Fruit fly (Drosophila melanogaster) whole organism, embryonic: ENCODE measurements around the gene CG15373.

Source experiments
- Abd-B ChIP-seq: fragments of 200-800 bp; sonication (Bioruptor generic); optimal IDR thresholded peaks from 2 replicates; lab custom pipeline; 2018; ENCODE audit warnings: missing biosample characterization, mild to moderate bottlenecking, missing genetic modification characterization, moderate library complexity
- CG10431 ChIP-seq: fragments of 200-800 bp; sonication (Bioruptor generic); optimal IDR thresholded peaks from 3 replicates; lab custom pipeline; 2018; ENCODE audit warnings: missing biosample characterization, mild to moderate bottlenecking, missing genetic modification characterization
- CG10959 ChIP-seq: fragments of 200-800 bp; sonication (Bioruptor generic); IDR thresholded peaks from 2 replicates; pipeline ENCODE4 v1.3.6; 2022; ENCODE audit warnings: missing biosample characterization, missing genetic modification characterization
- CG11085 ChIP-seq: fragments of 200-800 bp; sonication (Bioruptor generic); IDR thresholded peaks from 2 replicates; pipeline ENCODE4 v1.3.6; 2022; ENCODE audit warnings: missing biosample characterization, missing genetic modification characterization
- CG11504 ChIP-seq: fragments of 200-800 bp; sonication (Bioruptor generic); optimal IDR thresholded peaks from 3 replicates; lab custom pipeline; 2019; ENCODE audit warnings: missing biosample characterization, mild to moderate bottlenecking, missing genetic modification characterization, moderate library complexity
- CG11695 ChIP-seq: fragments of 200-800 bp; sonication (Bioruptor generic); IDR thresholded peaks from 3 replicates; pipeline ENCODE4 v1.3.6; 2022; ENCODE audit warnings: missing biosample characterization, missing genetic modification characterization
- CG12299 ChIP-seq: fragments of 200-800 bp; sonication (Bioruptor generic); optimal IDR thresholded peaks from 2 replicates; lab custom pipeline; 2018; ENCODE audit warnings: missing biosample characterization, mild to moderate bottlenecking, missing genetic modification characterization
- CG13287 ChIP-seq: fragments of 200-800 bp; sonication (Bioruptor generic); IDR thresholded peaks from 2 replicates; pipeline ENCODE4 v1.3.6; 2022; ENCODE audit warnings: missing biosample characterization, missing genetic modification characterization; ENCODE audit not compliant: partially characterized antibody
- CG15073 ChIP-seq: fragments of 200-800 bp; sonication (Bioruptor generic); optimal IDR thresholded peaks from 2 replicates; lab custom pipeline; 2016; ENCODE audit warnings: missing biosample characterization, missing genetic modification characterization
- CG17802 ChIP-seq: fragments of 200-800 bp; sonication (Bioruptor generic); optimal IDR thresholded peaks from 2 replicates; lab custom pipeline; 2018; ENCODE audit warnings: missing biosample characterization, mild to moderate bottlenecking, missing genetic modification characterization, moderate library complexity
- CG18011 ChIP-seq: fragments of 200-800 bp; sonication (Bioruptor generic); optimal IDR thresholded peaks from 2 replicates; lab custom pipeline; 2017; ENCODE audit warnings: missing biosample characterization, missing genetic modification characterization, mild to moderate bottlenecking, moderate library complexity, missing genotype
- CG18619 ChIP-seq: fragments of 200-800 bp; sonication (Bioruptor generic); optimal IDR thresholded peaks from 3 replicates; lab custom pipeline; 2017; ENCODE audit warnings: missing biosample characterization, mild to moderate bottlenecking, missing genetic modification characterization
- CG31224 ChIP-seq: fragments of 200-800 bp; sonication (Bioruptor generic); IDR thresholded peaks from 2 replicates; pipeline ENCODE4 v1.3.6; 2022; ENCODE audit warnings: missing biosample characterization, missing genetic modification characterization
- CG31441 ChIP-seq: fragments of 200-800 bp; sonication (Bioruptor generic); IDR thresholded peaks from 2 replicates; pipeline ENCODE4 v1.3.6; 2022; ENCODE audit warnings: missing biosample characterization, missing genetic modification characterization
- CG32767 ChIP-seq: fragments of 200-800 bp; sonication (Bioruptor generic); IDR thresholded peaks from 2 replicates; pipeline ENCODE4 v1.3.6; 2022; ENCODE audit warnings: missing biosample characterization, missing genetic modification characterization
- CG32772 ChIP-seq: fragments of 200-800 bp; sonication (Bioruptor generic); IDR thresholded peaks from 2 replicates; pipeline ENCODE4 v1.3.6; 2022; ENCODE audit warnings: missing biosample characterization, missing genetic modification characterization
- CG34376 ChIP-seq: fragments of 200-800 bp; sonication (Bioruptor generic); optimal IDR thresholded peaks from 2 replicates; lab custom pipeline; 2018; ENCODE audit warnings: missing biosample characterization, mild to moderate bottlenecking, missing genetic modification characterization
- CG34422 ChIP-seq: fragments of 200-800 bp; sonication (Bioruptor generic); IDR thresholded peaks from 3 replicates; pipeline ENCODE4 v1.3.6; 2022; ENCODE audit warnings: missing biosample characterization, missing genetic modification characterization
- CG3838 ChIP-seq: fragments of 200-800 bp; sonication (Bioruptor generic); optimal IDR thresholded peaks from 3 replicates; lab custom pipeline; 2016; ENCODE audit warnings: missing biosample characterization, missing genetic modification characterization
- CG7963 ChIP-seq: fragments of 200-800 bp; sonication (Bioruptor generic); IDR thresholded peaks from 3 replicates; pipeline ENCODE4 v1.3.6; 2022; ENCODE audit warnings: missing biosample characterization, missing genetic modification characterization; ENCODE audit not compliant: partially characterized antibody
- CG9437 ChIP-seq: fragments of 200-800 bp; sonication (Bioruptor generic); optimal IDR thresholded peaks from 2 replicates; lab custom pipeline; 2018; ENCODE audit warnings: missing biosample characterization, mild to moderate bottlenecking, missing genetic modification characterization
- CrebB ChIP-seq: fragments of 200-800 bp; sonication (Bioruptor generic); optimal IDR thresholded peaks from 3 replicates; lab custom pipeline; 2018; ENCODE audit warnings: missing biosample characterization, mild to moderate bottlenecking, missing genetic modification characterization
- Dek ChIP-seq: fragments of 200-800 bp; sonication (Bioruptor generic); optimal IDR thresholded peaks from 3 replicates; lab custom pipeline; 2019; ENCODE audit warnings: missing biosample characterization, mild to moderate bottlenecking, missing genetic modification characterization, moderate library complexity
- Doc2 ChIP-seq: fragments of 200-800 bp; sonication (Bioruptor generic); IDR thresholded peaks from 2 replicates; pipeline ENCODE4 v1.3.6; 2022; ENCODE audit warnings: missing biosample characterization, missing genetic modification characterization
- E2f2 ChIP-seq: fragments of 200-800 bp; sonication (Bioruptor generic); IDR thresholded peaks from 2 replicates; pipeline ENCODE4 v1.3.6; 2022; ENCODE audit warnings: missing biosample characterization, missing genetic modification characterization
- GATAe ChIP-seq: fragments of 200-800 bp; sonication (Bioruptor generic); conservative IDR thresholded peaks from 2 replicates; pipeline ENCODE4 v1.3.6; 2022; ENCODE audit warnings: missing biosample characterization, missing genetic modification characterization
- Hey ChIP-seq: fragments of 200-800 bp; sonication (Bioruptor generic); optimal IDR thresholded peaks from 3 replicates; lab custom pipeline; 2018; ENCODE audit warnings: missing biosample characterization, mild to moderate bottlenecking, missing genetic modification characterization
- Hr51 ChIP-seq, 2 experiments: fragments of 200-800 bp; sonication (Bioruptor generic); optimal IDR thresholded peaks; 2 replicates in 1 of 2; 3 replicates in 1 of 2; lab custom pipeline; 2016 to 2018; ENCODE audit warnings: missing biosample characterization in 2 of 2, missing genetic modification characterization in 2 of 2, mild to moderate bottlenecking in 1 of 2, moderate library complexity in 1 of 2
- Max ChIP-seq: fragments of 200-800 bp; sonication (Bioruptor generic); optimal IDR thresholded peaks from 2 replicates; lab custom pipeline; 2016; ENCODE audit warnings: missing biosample characterization, mild to moderate bottlenecking, missing genetic modification characterization
- NC2β ChIP-seq: fragments of 200-800 bp; sonication (Bioruptor generic); optimal IDR thresholded peaks from 2 replicates; lab custom pipeline; 2016; ENCODE audit warnings: missing biosample characterization, missing genetic modification characterization
- Oaz ChIP-seq: fragments of 200-800 bp; sonication (Bioruptor generic); IDR thresholded peaks from 2 replicates; pipeline ENCODE4 v1.3.6; 2022; ENCODE audit warnings: missing biosample characterization, missing genetic modification characterization
- Ravus ChIP-seq: fragments of 200-800 bp; sonication (Bioruptor generic); IDR thresholded peaks from 2 replicates; pipeline ENCODE4 v1.3.6; 2022; ENCODE audit warnings: missing biosample characterization, missing genetic modification characterization
- TFAM ChIP-seq: fragments of 200-800 bp; sonication (Bioruptor generic); optimal IDR thresholded peaks from 2 replicates; lab custom pipeline; 2017; ENCODE audit warnings: missing biosample characterization, missing genetic modification characterization, inconsistent platforms
- ab ChIP-seq: fragments of 200-800 bp; sonication (Bioruptor generic); optimal IDR thresholded peaks from 2 replicates; lab custom pipeline; 2016; ENCODE audit warnings: missing biosample characterization, missing genetic modification characterization
- cato ChIP-seq: fragments of 200-800 bp; sonication (Bioruptor generic); optimal IDR thresholded peaks from 2 replicates; lab custom pipeline; 2016; ENCODE audit warnings: missing biosample characterization, missing genetic modification characterization, borderline replicate concordance
- chinmo ChIP-seq: fragments of 200-800 bp; sonication (Bioruptor generic); IDR thresholded peaks from 4 replicates; pipeline ENCODE4 v1.3.6; 2022; ENCODE audit warnings: missing biosample characterization, missing genetic modification characterization; ENCODE audit not compliant: partially characterized antibody
- ci ChIP-seq: fragments of 200-800 bp; sonication (Bioruptor generic); IDR thresholded peaks from 3 replicates; pipeline ENCODE4 v1.3.6; 2022; ENCODE audit warnings: missing biosample characterization, missing genetic modification characterization
- crc ChIP-seq: fragments of 200-800 bp; sonication (Bioruptor generic); optimal IDR thresholded peaks from 2 replicates; lab custom pipeline; 2016; ENCODE audit warnings: missing biosample characterization, missing genetic modification characterization
- dati ChIP-seq: fragments of 200-800 bp; sonication (Bioruptor generic); IDR thresholded peaks from 2 replicates; pipeline ENCODE4 v1.3.6; 2022; ENCODE audit warnings: missing biosample characterization, missing genetic modification characterization
- gsb ChIP-seq: fragments of 200-800 bp; sonication (Bioruptor generic); IDR thresholded peaks from 2 replicates; pipeline ENCODE4 v1.3.6; 2022; ENCODE audit warnings: missing biosample characterization, missing genetic modification characterization
- gsb-n ChIP-seq: fragments of 200-800 bp; sonication (Bioruptor generic); optimal IDR thresholded peaks from 3 replicates; lab custom pipeline; 2018; ENCODE audit warnings: missing biosample characterization, mild to moderate bottlenecking, missing genetic modification characterization
- her ChIP-seq: fragments of 200-800 bp; sonication (Bioruptor generic); optimal IDR thresholded peaks from 2 replicates; lab custom pipeline; 2016; ENCODE audit warnings: missing biosample characterization, missing genetic modification characterization
- hth ChIP-seq: fragments of >200 bp; optimal IDR thresholded peaks from 2 replicates; lab custom pipeline; 2017; ENCODE audit warnings: inconsistent platforms
- ind ChIP-seq: fragments of 200-800 bp; sonication (Bioruptor generic); optimal IDR thresholded peaks from 3 replicates; lab custom pipeline; 2016; ENCODE audit warnings: missing biosample characterization, missing genetic modification characterization
- lab ChIP-seq: fragments of 200-800 bp; sonication (Bioruptor generic); optimal IDR thresholded peaks from 3 replicates; lab custom pipeline; 2017; ENCODE audit warnings: missing biosample characterization, missing genetic modification characterization, mild to moderate bottlenecking, moderate library complexity, missing genetic modification reagents
- lola ChIP-seq, 3 experiments: fragments of >200 bp in 2 of 3; fragments of 200-800 bp in 1 of 3; sonication (Bioruptor generic) in 1 of 3; optimal IDR thresholded peaks; 2 replicates each; lab custom pipeline; 2017 to 2019; ENCODE audit warnings: missing biosample characterization in 3 of 3, missing genetic modification characterization in 3 of 3, mild to moderate bottlenecking in 1 of 3, moderate library complexity in 1 of 3
- pnt ChIP-seq: fragments of 200-800 bp; sonication (Bioruptor generic); optimal IDR thresholded peaks from 3 replicates; lab custom pipeline; 2016; ENCODE audit warnings: missing biosample characterization, missing genetic modification characterization
- run ChIP-seq: fragments of 200-800 bp; sonication (Bioruptor generic); optimal IDR thresholded peaks from 3 replicates; lab custom pipeline; 2018; ENCODE audit warnings: missing biosample characterization, mild to moderate bottlenecking, missing genetic modification characterization
- slou ChIP-seq: fragments of 200-800 bp; sonication (Bioruptor generic); optimal IDR thresholded peaks from 3 replicates; lab custom pipeline; 2016; ENCODE audit warnings: missing biosample characterization, missing genetic modification characterization
- unc-4 ChIP-seq: fragments of 200-800 bp; sonication (Bioruptor generic); IDR thresholded peaks from 2 replicates; pipeline ENCODE4 v1.3.6; 2022; ENCODE audit warnings: missing biosample characterization, missing genetic modification characterization; ENCODE audit not compliant: partially characterized antibody
- wdn ChIP-seq: fragments of 200-800 bp; sonication (Bioruptor generic); IDR thresholded peaks from 2 replicates; pipeline ENCODE4 v1.3.6; 2022; ENCODE audit warnings: missing biosample characterization, missing genetic modification characterization

The CG15373 gene

dm6 chrX:18085470-18085797 is 41.6 kb downstream of the CG15373 start, which contains the start of gene Ada3 (continued):
- peak; percentile 76 for TF ChIP-seq NC2β (GFP tag; lab: Kevin White, UChicago)
- TF ChIP-seq CG11085 (GFP tag; lab: Robert Waterston, UW): peak; percentile 46
- TF ChIP-seq CG32767: no peak
- TF ChIP-seq Abd-B: peak; percentile 57
- no peak for TF ChIP-seq CG17802 (tag; lab: Kevin White, UChicago)
- peak; percentile 74; the same call in 2 of the 3 replicates for TF ChIP-seq ci (GFP tag; lab: Robert Waterston, UW)
- TF ChIP-seq Oaz (GFP tag; lab: Robert Waterston, UW): peak; percentile 57
- no peak for TF ChIP-seq her (GFP tag; lab: Kevin White, UChicago)
- TF ChIP-seq Max (GFP tag; lab: Kevin White, UChicago): peak; percentile 83
- peak; percentile 39 for TF ChIP-seq CG34376 (GFP tag; lab: Kevin White, UChicago)
- no peak for TF ChIP-seq CG7963
- peak; percentile 3 for TF ChIP-seq run (tag; lab: Kevin White, UChicago)
- peak; percentile 66 for TF ChIP-seq E2f2 (GFP tag; lab: Robert Waterston, UW)
- TF ChIP-seq unc-4 (GFP tag; lab: Robert Waterston, UW): no peak
- TF ChIP-seq Ravus: no peak
- TF ChIP-seq lola (GFP tag; optimal IDR thresholded peaks at IDR 0.05; lab: Kevin White, UChicago): peak in 1 of 3 experiments; percentile 73
- TF ChIP-seq slou (GFP tag; lab: Kevin White, UChicago): peak; percentile 78
- 0 out of 2 replicates have a peak, but pooled peaks have one; percentile 15 for TF ChIP-seq CG10959 (GFP tag; lab: Robert Waterston, UW)
- TF ChIP-seq Dek: peak; percentile 39
- peak; percentile 72 to 77 for TF ChIP-seq Hr51 (GFP tag; optimal IDR thresholded peaks at IDR 0.05; lab: Kevin White, UChicago)
- TF ChIP-seq CrebB (tag; lab: Kevin White, UChicago): no peak
- TF ChIP-seq ab (GFP tag; lab: Kevin White, UChicago): peak; percentile 22
- TF ChIP-seq CG11504: peak; percentile 76
- peak; percentile 82 for TF ChIP-seq pnt (GFP tag; lab: Kevin White, UChicago)
- TF ChIP-seq crc (GFP tag; lab: Kevin White, UChicago): peak; percentile 61
- no peak for TF ChIP-seq gsb (GFP tag; lab: Robert Waterston, UW)
- TF ChIP-seq CG13287 (GFP tag; lab: Robert Waterston, UW): no peak
- peak; percentile 59; the same call in 1 of the 2 replicates for TF ChIP-seq CG31224
- no peak for TF ChIP-seq TFAM (GFP tag; lab: Kevin White, UChicago)
- peak; percentile 61 for TF ChIP-seq CG18619 (GFP tag; lab: Kevin White, UChicago)
- peak; percentile 82 for TF ChIP-seq lab (GFP tag; lab: Kevin White, UChicago)
- TF ChIP-seq GATAe (GFP tag; lab: Robert Waterston, UW): no peak
- peak; percentile 72 for TF ChIP-seq cato (GFP tag; lab: Kevin White, UChicago)
- no peak for TF ChIP-seq Doc2 (GFP tag; lab: Robert Waterston, UW)
- TF ChIP-seq ind (GFP tag; lab: Kevin White, UChicago): peak; percentile 82
- TF ChIP-seq CG32772: peak; percentile 70
- TF ChIP-seq CG18011: peak; percentile 53
- peak; percentile 32; the same call in 2 of the 3 replicates for TF ChIP-seq CG34422 (GFP tag; lab: Robert Waterston, UW)
- peak; percentile 37 for TF ChIP-seq Hey
- TF ChIP-seq CG31441 (GFP tag; lab: Robert Waterston, UW): peak; percentile 67
- TF ChIP-seq CG15073 (GFP tag; lab: Kevin White, UChicago): no peak
- no peak for TF ChIP-seq hth (lab: Kevin White, UChicago)
- no peak for TF ChIP-seq CG10431 (GFP tag; lab: Kevin White, UChicago)
- TF ChIP-seq CG12299 (tag; lab: Kevin White, UChicago): peak; percentile 31
- TF ChIP-seq gsb-n (tag; lab: Kevin White, UChicago): peak; percentile 36
- peak; percentile 6 for TF ChIP-seq CG3838 (GFP tag; lab: Kevin White, UChicago)
- 0 out of 2 replicates have a peak, but pooled peaks have one; percentile 23 for TF ChIP-seq wdn (GFP tag; lab: Robert Waterston, UW)
- no peak for TF ChIP-seq chinmo (GFP tag; lab: Robert Waterston, UW)
- TF ChIP-seq dati (GFP tag; lab: Robert Waterston, UW): no peak
- TF ChIP-seq CG11695: peak; percentile 54; the same call in 1 of the 3 replicates
- TF ChIP-seq CG9437 (GFP tag; lab: Kevin White, UChicago): peak; percentile 51
